Worm (Caenorhabditis elegans): ENCODE results near the gene T10C6.16.

- no peak for TF ChIP-seq dao-5 (tag; optimal IDR thresholded peaks at IDR 0.05)
- no peak for TF ChIP-seq him-1 (tag; optimal IDR thresholded peaks at IDR 0.05)
- no peak for TF ChIP-seq W03F9.2 (tag; optimal IDR thresholded peaks at IDR 0.05)
These were observed 8.6 kb upstream of the T10C6.16 start for ce11 chrV:16041412-16041811.

Data from whole organism, L4/young adult.